Fruit fly (Drosophila melanogaster): ENCODE results near the gene CG33764.

Gene CG33764

DNA sequence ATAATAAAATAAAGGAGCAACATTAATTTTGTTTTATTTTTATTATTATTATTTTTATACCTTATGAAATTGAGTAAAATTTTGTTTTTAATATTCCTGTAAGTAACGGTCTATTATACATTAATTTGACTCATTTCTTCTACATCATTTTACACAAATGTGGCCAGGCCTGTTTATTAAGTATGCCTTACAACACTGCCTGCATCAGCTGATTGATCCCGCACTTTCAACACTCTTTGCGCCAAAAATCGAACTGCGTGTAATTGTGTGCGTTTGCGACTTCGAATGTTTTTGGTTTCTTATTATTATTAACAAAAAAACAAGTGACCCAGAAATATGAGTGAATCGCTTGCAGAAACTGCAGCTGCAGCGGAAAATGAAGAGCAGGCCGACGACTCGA lies 46.0 kb upstream of the CG33764 start, which contains the start of gene Claspin (continued):
- TF ChIP-seq peb (GFP tag; IDR thresholded peaks at IDR 0.05) (no peak), CG8281 (tag; optimal IDR thresholded peaks at IDR 0.05) (no peak), ap (GFP tag; IDR thresholded peaks at IDR 0.05) (no peak), CG34224 (GFP tag; IDR thresholded peaks at IDR 0.05; ENCODE audit: partially characterized antibody) (peak; percentile 47; the same call in 1 of the 3 replicates), CG12391 (tag; optimal IDR thresholded peaks at IDR 0.05) (peak; percentile 40), sob (GFP tag; IDR thresholded peaks at IDR 0.05) (peak; percentile 80), CG11696 (GFP tag; IDR thresholded peaks at IDR 0.05) (no peak), Xbp1 (GFP tag; optimal IDR thresholded peaks at IDR 0.05) (peak; percentile 52), C15 (GFP tag; IDR thresholded peaks at IDR 0.05) (no peak), CoRest (tag; optimal IDR thresholded peaks at IDR 0.05) (peak; percentile 63), CG15601 (tag; optimal IDR thresholded peaks at IDR 0.05) (peak; percentile 53), CG6654 (GFP tag; optimal IDR thresholded peaks at IDR 0.05) (no peak), Sin3A (optimal IDR thresholded peaks at IDR 0.05) (no peak), CG17186 (GFP tag; optimal IDR thresholded peaks at IDR 0.05) (no peak), CG10654 (GFP tag; optimal IDR thresholded peaks at IDR 0.05) (no peak), CG34422 (GFP tag; IDR thresholded peaks at IDR 0.05) (no peak), corto (GFP tag; optimal IDR thresholded peaks at IDR 0.05) (no peak), gce (GFP tag; IDR thresholded peaks at IDR 0.05) (no peak), Ravus (GFP tag; IDR thresholded peaks at IDR 0.05) (no peak), p53 (GFP tag; optimal IDR thresholded peaks at IDR 0.05) (no peak), CG10462 (GFP tag; optimal IDR thresholded peaks at IDR 0.05) (peak; percentile 47), CG17385 (GFP tag; optimal IDR thresholded peaks at IDR 0.05) (peak; percentile 31), Dad (GFP tag; optimal IDR thresholded peaks at IDR 0.05) (no peak), CG14050 (GFP tag; IDR thresholded peaks at IDR 0.05) (no peak), hbn (GFP tag; IDR thresholded peaks at IDR 0.05; ENCODE audit: partially characterized antibody) (no peak), CG10321 (GFP tag; IDR thresholded peaks at IDR 0.05) (no peak), CG8924 (tag; optimal IDR thresholded peaks at IDR 0.05) (peak; percentile 14), CG6765 (GFP tag; optimal IDR thresholded peaks at IDR 0.05) (no peak), CG30403 (GFP tag; optimal IDR thresholded peaks at IDR 0.05) (peak; percentile 17), CG9876 (GFP tag; optimal IDR thresholded peaks at IDR 0.05) (peak; percentile 33), sens (GFP tag) (peak; percentile 88), TFAM (GFP tag; optimal IDR thresholded peaks at IDR 0.05) (no peak), Dip2 (GFP tag; IDR thresholded peaks at IDR 0.05) (no peak), NC2β (GFP tag; optimal IDR thresholded peaks at IDR 0.05) (no peak), Adf1 (GFP tag; IDR thresholded peaks at IDR 0.05) (no peak), CG5245 (GFP tag; optimal IDR thresholded peaks at IDR 0.05) (no peak), CG15073 (GFP tag; optimal IDR thresholded peaks at IDR 0.05) (no peak), CG1024 (GFP tag; IDR thresholded peaks at IDR 0.05) (no peak), CG13123 (GFP tag; optimal IDR thresholded peaks at IDR 0.05) (peak; percentile 18), ci (GFP tag; IDR thresholded peaks at IDR 0.05) (peak; percentile 14; the same call in 1 of the 3 replicates), amos (GFP tag; IDR thresholded peaks at IDR 0.05; ENCODE audit: partially characterized antibody) (peak; percentile 74), Hr3 (GFP tag; optimal IDR thresholded peaks at IDR 0.05) (peak; percentile 45), CG17802 (tag; optimal IDR thresholded peaks at IDR 0.05) (no peak), CG2116 (GFP tag; optimal IDR thresholded peaks at IDR 0.05) (peak; percentile 34), CG13424 (tag; optimal IDR thresholded peaks at IDR 0.05) (peak; percentile 25), Elba2 (GFP tag; optimal IDR thresholded peaks at IDR 0.05) (peak; percentile 42), D (optimal IDR thresholded peaks at IDR 0.05) (no peak), D (GFP tag; optimal IDR thresholded peaks at IDR 0.05) (no peak), Hey (tag; optimal IDR thresholded peaks at IDR 0.05) (no peak), CG4328 (GFP tag; optimal IDR thresholded peaks at IDR 0.05) (no peak), lov (optimal IDR thresholded peaks at IDR 0.05) (no peak), lov (GFP tag; IDR thresholded peaks at IDR 0.05) (no peak), Gsc (GFP tag; IDR thresholded peaks at IDR 0.05) (no peak), cad (GFP tag; optimal IDR thresholded peaks at IDR 0.05) (no peak)
